Worm (Caenorhabditis elegans) whole organism, young adult: ENCODE results near the gene fbxc-43.
A peak's percentile ranks its signal among the peaks of the same experiment; 100 is the strongest.

Experiments used
- B0261.1 ChIP-seq: sonication (generic microtip); optimal IDR thresholded peaks from 2 replicates; lab custom pipeline; 2016; ENCODE audit warnings: mild to moderate bottlenecking, missing genetic modification characterization, moderate library complexity, missing compliant biosample characterization
- B0336.3 ChIP-seq: fragments of 200-800 bp; sonication (Bioruptor generic); IDR thresholded peaks from 2 replicates; pipeline ENCODE4 v1.3.6; 2022; ENCODE audit warnings: missing genetic modification characterization, missing compliant biosample characterization
- C06A6.2 ChIP-seq: fragments of 200-800 bp; sonication (Bioruptor generic); conservative IDR thresholded peaks from 2 replicates; pipeline ENCODE4 v1.3.6; 2022; ENCODE audit warnings: missing genetic modification characterization, missing compliant biosample characterization
- F33H1.4 ChIP-seq: fragments of 200-800 bp; sonication (Bioruptor generic); IDR thresholded peaks from 2 replicates; pipeline ENCODE4 v1.3.6; 2022; ENCODE audit warnings: missing genetic modification reagents, missing genetic modification characterization, missing compliant biosample characterization
- F55B11.4 ChIP-seq: sonication (generic microtip); optimal IDR thresholded peaks from 2 replicates; lab custom pipeline; 2016; ENCODE audit warnings: missing compliant biosample characterization, missing genetic modification characterization, borderline replicate concordance; ENCODE audit not compliant: insufficient read depth
- T07F8.4 ChIP-seq: sonication (generic microtip); optimal IDR thresholded peaks from 2 replicates; lab custom pipeline; 2016; ENCODE audit warnings: mild to moderate bottlenecking, missing genetic modification characterization, moderate library complexity, missing compliant biosample characterization
- T26A5.8 ChIP-seq: sonication (generic microtip); optimal IDR thresholded peaks from 2 replicates; lab custom pipeline; 2016; ENCODE audit warnings: missing genetic modification characterization, missing compliant biosample characterization
- ZK185.1 ChIP-seq: sonication (generic microtip); optimal IDR thresholded peaks from 2 replicates; lab custom pipeline; 2016; ENCODE audit warnings: mild to moderate bottlenecking, missing genetic modification characterization, missing compliant biosample characterization; ENCODE audit not compliant: poor library complexity, severe bottlenecking
- ama-1 ChIP-seq, 3 experiments: fragments of 150-350 bp in 1 of 3; sonication (generic microtip) in 2 of 3; optimal IDR thresholded peaks; 2 replicates each; lab custom pipeline; 2014 to 2018; ENCODE audit warnings: missing biosample characterization in 2 of 3, missing genetic modification characterization in 2 of 3, missing genetic modification reagents in 2 of 3
- aptf-2 ChIP-seq: fragments of 200-800 bp; sonication (Bioruptor generic); conservative IDR thresholded peaks from 2 replicates; pipeline ENCODE4 v1.3.6; 2022; ENCODE audit warnings: missing genetic modification reagents, missing genetic modification characterization, missing compliant biosample characterization
- atf-7 ChIP-seq: sonication (generic microtip); optimal IDR thresholded peaks from 2 replicates; lab custom pipeline; 2017; ENCODE audit warnings: mild to moderate bottlenecking, missing genetic modification characterization, missing compliant biosample characterization
- athp-1 ChIP-seq: sonication (generic microtip); optimal IDR thresholded peaks from 2 replicates; lab custom pipeline; 2017; ENCODE audit warnings: mild to moderate bottlenecking, missing genetic modification characterization, missing compliant biosample characterization
- attf-6 ChIP-seq: fragments of 200-800 bp; sonication (Bioruptor generic); IDR thresholded peaks from 2 replicates; pipeline ENCODE4 v1.3.6; 2022; ENCODE audit warnings: missing genetic modification reagents, missing genetic modification characterization, missing compliant biosample characterization
- cebp-2 ChIP-seq: fragments of 200-800 bp; sonication (Bioruptor generic); IDR thresholded peaks from 2 replicates; pipeline ENCODE4 v1.3.6; 2022; ENCODE audit warnings: missing genetic modification characterization, missing compliant biosample characterization
- ceh-100 ChIP-seq: fragments of 200-800 bp; sonication (Bioruptor generic); IDR thresholded peaks from 2 replicates; pipeline ENCODE4 v1.3.6; 2022; ENCODE audit warnings: missing genetic modification reagents, missing genetic modification characterization, missing compliant biosample characterization
- ceh-79 ChIP-seq: sonication (generic microtip); optimal IDR thresholded peaks from 2 replicates; lab custom pipeline; 2017; ENCODE audit warnings: mild to moderate bottlenecking, missing genetic modification characterization, missing compliant biosample characterization
- chd-7 ChIP-seq: sonication (generic microtip); optimal IDR thresholded peaks from 2 replicates; lab custom pipeline; 2016; ENCODE audit warnings: mild to moderate bottlenecking, missing genetic modification characterization, moderate library complexity, missing compliant biosample characterization
- dox-1 ChIP-seq: fragments of 200-800 bp; sonication (Bioruptor generic); IDR thresholded peaks from 2 replicates; pipeline ENCODE4 v1.3.6; 2022; ENCODE audit warnings: missing genetic modification reagents, missing genetic modification characterization, missing compliant biosample characterization
- efl-1 ChIP-seq: fragments of 150-350 bp; optimal IDR thresholded peaks from 2 replicates; lab custom pipeline; 2014; ENCODE audit warnings: missing biosample characterization, missing genetic modification reagents, missing genetic modification characterization
- egl-44 ChIP-seq: fragments of 200-800 bp; sonication (Bioruptor generic); IDR thresholded peaks from 2 replicates; pipeline ENCODE4 v1.3.6; 2022; ENCODE audit warnings: missing genetic modification reagents, missing genetic modification characterization, missing compliant biosample characterization
- egrh-3 ChIP-seq: fragments of 200-800 bp; sonication (Bioruptor generic); IDR thresholded peaks from 2 replicates; pipeline ENCODE4 v1.3.6; 2022; ENCODE audit warnings: missing genetic modification reagents, missing genetic modification characterization, missing compliant biosample characterization
- ets-4 ChIP-seq: fragments of 200-800 bp; sonication (Bioruptor generic); optimal IDR thresholded peaks from 2 replicates; lab custom pipeline; 2018; ENCODE audit warnings: mild to moderate bottlenecking, missing genetic modification characterization, missing compliant biosample characterization
- hlh-26 ChIP-seq: fragments of 200-800 bp; sonication (Bioruptor generic); conservative IDR thresholded peaks from 2 replicates; pipeline ENCODE4 v1.3.6; 2022; ENCODE audit warnings: missing genetic modification reagents, missing genetic modification characterization, missing compliant biosample characterization
- hsf-1 ChIP-seq: fragments of 200-800 bp; sonication (Bioruptor generic); IDR thresholded peaks from 2 replicates; pipeline ENCODE4 v1.3.6; 2022; ENCODE audit warnings: missing genetic modification reagents, missing genetic modification characterization, missing compliant biosample characterization
- lag-1 ChIP-seq: fragments of 200-800 bp; sonication (Bioruptor generic); IDR thresholded peaks from 2 replicates; pipeline ENCODE4 v1.3.6; 2022; ENCODE audit warnings: missing genetic modification reagents, missing genetic modification characterization, missing compliant biosample characterization
- lin-26 ChIP-seq: fragments of 200-800 bp; sonication (Bioruptor generic); IDR thresholded peaks from 2 replicates; pipeline ENCODE4 v1.3.6; 2022; ENCODE audit warnings: missing genetic modification reagents, missing genetic modification characterization, missing compliant biosample characterization
- lin-40 ChIP-seq: sonication (generic microtip); optimal IDR thresholded peaks from 2 replicates; lab custom pipeline; 2016; ENCODE audit warnings: missing genetic modification characterization, mild to moderate bottlenecking, missing compliant biosample characterization, missing genotype, missing genetic modification reagents
- lir-1 ChIP-seq: fragments of 200-800 bp; sonication (Bioruptor generic); conservative IDR thresholded peaks from 2 replicates; pipeline ENCODE4 v1.3.6; 2022; ENCODE audit warnings: missing genetic modification reagents, missing genetic modification characterization, missing compliant biosample characterization
- lsl-1 ChIP-seq: fragments of 200-800 bp; sonication (Bioruptor generic); optimal IDR thresholded peaks from 2 replicates; lab custom pipeline; 2018; ENCODE audit warnings: mild to moderate bottlenecking, missing genetic modification characterization, moderate library complexity, missing compliant biosample characterization
- madf-6 ChIP-seq: fragments of 200-800 bp; sonication (Bioruptor generic); IDR thresholded peaks from 2 replicates; pipeline ENCODE4 v1.3.6; 2022; ENCODE audit warnings: missing genetic modification reagents, missing genetic modification characterization, missing compliant biosample characterization
- mcd-1 ChIP-seq: fragments of 200-800 bp; sonication (Bioruptor generic); IDR thresholded peaks from 2 replicates; pipeline ENCODE4 v1.3.6; 2022; ENCODE audit warnings: missing genetic modification reagents, missing genetic modification characterization, missing compliant biosample characterization
- mel-28 ChIP-seq: sonication (generic microtip); optimal IDR thresholded peaks from 2 replicates; lab custom pipeline; 2016; ENCODE audit warnings: borderline replicate concordance, mild to moderate bottlenecking, missing genetic modification characterization, missing compliant biosample characterization
- nfya-2 ChIP-seq: fragments of 200-800 bp; sonication (Bioruptor generic); IDR thresholded peaks from 2 replicates; pipeline ENCODE4 v1.3.6; 2022; ENCODE audit warnings: missing genetic modification reagents, missing genetic modification characterization, missing compliant biosample characterization
- nfyb-1 ChIP-seq: fragments of 200-800 bp; sonication (Bioruptor generic); IDR thresholded peaks from 2 replicates; pipeline ENCODE4 v1.3.6; 2022; ENCODE audit warnings: missing genetic modification reagents, missing genetic modification characterization, missing compliant biosample characterization
- nhr-120 ChIP-seq: fragments of 200-800 bp; sonication (Bioruptor generic); IDR thresholded peaks from 2 replicates; pipeline ENCODE4 v1.3.6; 2022; ENCODE audit warnings: missing genetic modification characterization, missing compliant biosample characterization
- nhr-179 ChIP-seq: sonication (generic microtip); optimal IDR thresholded peaks from 2 replicates; lab custom pipeline; 2016; ENCODE audit warnings: mild to moderate bottlenecking, missing genetic modification characterization, missing compliant biosample characterization
- nhr-90 ChIP-seq: sonication (generic microtip); optimal IDR thresholded peaks from 2 replicates; lab custom pipeline; 2016; ENCODE audit warnings: missing genotype, mild to moderate bottlenecking, missing genetic modification characterization, missing compliant biosample characterization
- rcor-1 ChIP-seq: fragments of 200-800 bp; sonication (Bioruptor generic); IDR thresholded peaks from 2 replicates; pipeline ENCODE4 v1.3.6; 2022; ENCODE audit warnings: missing genetic modification reagents, missing genetic modification characterization, missing compliant biosample characterization
- repo-1 ChIP-seq: sonication (generic microtip); optimal IDR thresholded peaks from 2 replicates; lab custom pipeline; 2017; ENCODE audit warnings: mild to moderate bottlenecking, missing genetic modification characterization, missing compliant biosample characterization
- somi-1 ChIP-seq: fragments of 200-800 bp; sonication (Bioruptor generic); optimal IDR thresholded peaks from 2 replicates; lab custom pipeline; 2018; ENCODE audit warnings: mild to moderate bottlenecking, missing genetic modification characterization, missing compliant biosample characterization
- tbx-9 ChIP-seq: sonication (generic microtip); optimal IDR thresholded peaks from 2 replicates; lab custom pipeline; 2016; ENCODE audit warnings: borderline replicate concordance, missing genetic modification characterization, inconsistent platforms, missing compliant biosample characterization
- unc-130 ChIP-seq: sonication (generic microtip); optimal IDR thresholded peaks from 2 replicates; lab custom pipeline; 2016; ENCODE audit warnings: missing genetic modification reagents, missing genetic modification characterization, missing compliant biosample characterization
- unc-62 ChIP-seq: fragments of 150-350 bp; optimal IDR thresholded peaks from 2 replicates; lab custom pipeline; 2014; ENCODE audit warnings: missing biosample characterization, missing genetic modification reagents, missing genetic modification characterization
- xnd-1 ChIP-seq: sonication (generic microtip); optimal IDR thresholded peaks from 2 replicates; lab custom pipeline; 2016; ENCODE audit warnings: missing genotype, missing genetic modification reagents, missing genetic modification characterization, missing compliant biosample characterization
- ztf-18 ChIP-seq: sonication (generic microtip); optimal IDR thresholded peaks from 2 replicates; lab custom pipeline; 2016; ENCODE audit warnings: missing genotype, mild to moderate bottlenecking, missing genetic modification characterization, missing compliant biosample characterization
- ztf-22 ChIP-seq: fragments of 200-800 bp; sonication (Bioruptor generic); optimal IDR thresholded peaks from 2 replicates; lab custom pipeline; 2018; ENCODE audit warnings: mild to moderate bottlenecking, missing genetic modification characterization, moderate library complexity, missing compliant biosample characterization

Gene fbxc-43

ce11 chrII:4244959-4245358, 9.2 kb upstream of the fbxc-43 start:
- TF ChIP-seq ama-1 (optimal IDR thresholded peaks at IDR 0.05; lab: Kevin White, UChicago) = no peak
- TF ChIP-seq ama-1 (GFP tag; optimal IDR thresholded peaks at IDR 0.05; lab: Kevin White, UChicago) = no peak
- peak; percentile 27 for TF ChIP-seq xnd-1 (tag; lab: Kevin White, UChicago)
- TF ChIP-seq lsl-1 (GFP tag; lab: Kevin White, UChicago) = peak; percentile 79
- no peak for TF ChIP-seq nhr-90
- peak; percentile 57 for TF ChIP-seq madf-6 (GFP tag; lab: Robert Waterston, UW)
- TF ChIP-seq athp-1 (tag; lab: Kevin White, UChicago) = no peak
- TF ChIP-seq ztf-22 (GFP tag; lab: Kevin White, UChicago) = no peak

ce11 chrII:4238963-4239362, 3.2 kb upstream of the fbxc-43 start:
- no peak for TF ChIP-seq repo-1

- TF ChIP-seq unc-62 (no peak), egl-44 (GFP tag; lab: Robert Waterston, UW) (no peak), attf-6 (GFP tag; lab: Robert Waterston, UW) (no peak), cebp-2 (no peak), lir-1 (GFP tag; lab: Robert Waterston, UW) (no peak), ztf-18 (tag; lab: Kevin White, UChicago) (no peak), mel-28 (tag; lab: Kevin White, UChicago) (no peak), somi-1 (GFP tag; lab: Kevin White, UChicago) (no peak), B0336.3 (GFP tag; lab: Robert Waterston, UW) (peak; percentile 49; the same call in 1 of the 2 replicates), hlh-26 (GFP tag; lab: Robert Waterston, UW) (no peak), nfyb-1 (no peak; the same call in 1 of the 2 replicates), mcd-1 (peak; percentile 52; the same call in 1 of the 2 replicates), athp-1 (tag; lab: Kevin White, UChicago) (peak; percentile 47), egrh-3 (GFP tag; lab: Robert Waterston, UW) (no peak), ceh-79 (no peak), ZK185.1 (tag; lab: Kevin White, UChicago) (no peak), F55B11.4 (tag; lab: Kevin White, UChicago) (no peak), ets-4 (GFP tag; lab: Kevin White, UChicago) (no peak), rcor-1 (GFP tag; lab: Robert Waterston, UW) (no peak), hsf-1 (GFP tag; lab: Robert Waterston, UW) (no peak), lag-1 (GFP tag; lab: Robert Waterston, UW) (no peak), F33H1.4 (GFP tag; lab: Robert Waterston, UW) (peak; percentile 94), unc-130 (GFP tag; lab: Kevin White, UChicago) (peak; percentile 31), T07F8.4 (tag; lab: Kevin White, UChicago) (no peak), lin-26 (GFP tag; lab: Robert Waterston, UW) (no peak), ceh-100 (GFP tag; lab: Robert Waterston, UW) (peak; percentile 24; the same call in 1 of the 2 replicates), C06A6.2 (GFP tag; lab: Robert Waterston, UW) (no peak), tbx-9 (tag; lab: Kevin White, UChicago) (no peak), B0261.1 (tag; lab: Kevin White, UChicago) (no peak), nhr-179 (no peak), lin-40 (tag; lab: Kevin White, UChicago) (no peak), nhr-120 (no peak), efl-1 (GFP tag; lab: Kevin White, UChicago) (peak; percentile 5), T26A5.8 (tag; lab: Kevin White, UChicago) (no peak), chd-7 (no peak), aptf-2 (no peak), nfya-2 (GFP tag; lab: Robert Waterston, UW) (no peak), atf-7 (tag; lab: Kevin White, UChicago) (no peak), nhr-90 (no peak), dox-1 (GFP tag; lab: Robert Waterston, UW) (no peak)
Measured at ce11 chrII:4237701-4238214, 2.0 kb upstream of the fbxc-43 start, which contains the start of the genes fbxc-44 and C16A11.2. TSS of gene fbxc-44 (minus strand) at chrII:4237751. TSS of gene C16A11.2 (plus strand) at chrII:4238203.
